Fruit fly (Drosophila melanogaster) whole organism, prepupa: ENCODE measurements around the gene Sfp79B.

ENCODE experiments used
- CG10631 ChIP-seq: fragments of 200-800 bp; sonication (Bioruptor generic); optimal IDR thresholded peaks from 2 replicates; lab custom pipeline; 2016; ENCODE audit warnings: missing biosample characterization, missing genetic modification characterization
- CG10669 ChIP-seq: fragments of 200-800 bp; sonication (Bioruptor generic); optimal IDR thresholded peaks from 3 replicates; lab custom pipeline; 2018; ENCODE audit warnings: missing biosample characterization, mild to moderate bottlenecking, missing genetic modification characterization, moderate library complexity
- CG11902 ChIP-seq: fragments of 200-800 bp; sonication (Bioruptor generic); optimal IDR thresholded peaks from 3 replicates; lab custom pipeline; 2016; ENCODE audit warnings: missing biosample characterization, missing genetic modification characterization
- CG15336 ChIP-seq: fragments of 200-800 bp; sonication (Bioruptor generic); IDR thresholded peaks from 2 replicates; pipeline ENCODE4 v1.3.6; 2022; ENCODE audit warnings: missing biosample characterization, missing genetic modification characterization
- CG1621 ChIP-seq: fragments of 200-800 bp; sonication (Bioruptor generic); optimal IDR thresholded peaks from 3 replicates; lab custom pipeline; 2018; ENCODE audit warnings: missing biosample characterization, mild to moderate bottlenecking, missing genetic modification characterization
- CG3032 ChIP-seq: fragments of 200-800 bp; optimal IDR thresholded peaks from 2 replicates; lab custom pipeline; 2019; ENCODE audit warnings: missing biosample characterization, mild to moderate bottlenecking, missing genetic modification characterization, moderate library complexity
- CG32006 ChIP-seq: fragments of 200-800 bp; sonication (Bioruptor generic); optimal IDR thresholded peaks from 3 replicates; lab custom pipeline; 2017; ENCODE audit warnings: missing biosample characterization, mild to moderate bottlenecking, missing genetic modification characterization
- CG3919 ChIP-seq: fragments of 200-800 bp; sonication (Bioruptor generic); optimal IDR thresholded peaks from 3 replicates; lab custom pipeline; 2016; ENCODE audit warnings: missing biosample characterization, missing genetic modification characterization
- CG4318 ChIP-seq: fragments of 200-800 bp; sonication (Bioruptor generic); optimal IDR thresholded peaks from 3 replicates; lab custom pipeline; 2017; ENCODE audit warnings: missing biosample characterization, mild to moderate bottlenecking, missing genetic modification characterization
- CG6276 ChIP-seq: fragments of 200-800 bp; sonication (Bioruptor generic); optimal IDR thresholded peaks from 2 replicates; lab custom pipeline; 2017; ENCODE audit warnings: missing biosample characterization, mild to moderate bottlenecking, missing genetic modification characterization
- CG6792 ChIP-seq: fragments of 200-800 bp; sonication (Bioruptor generic); optimal IDR thresholded peaks from 3 replicates; lab custom pipeline; 2016; ENCODE audit warnings: missing biosample characterization, missing genetic modification characterization
- CG6808 ChIP-seq: fragments of 200-800 bp; sonication (Bioruptor generic); optimal IDR thresholded peaks from 3 replicates; lab custom pipeline; 2017; ENCODE audit warnings: missing biosample characterization, missing genetic modification characterization, mild to moderate bottlenecking, moderate library complexity, missing genetic modification reagents
- CG6854 ChIP-seq: fragments of 200-800 bp; sonication (Bioruptor generic); optimal IDR thresholded peaks from 2 replicates; lab custom pipeline; 2017; ENCODE audit warnings: missing biosample characterization, mild to moderate bottlenecking, missing genetic modification characterization
- CG8119 ChIP-seq: fragments of 200-800 bp; sonication (Bioruptor generic); IDR thresholded peaks from 3 replicates; pipeline ENCODE4 v1.3.6; 2022; ENCODE audit warnings: missing biosample characterization, missing genetic modification characterization
- CG9139 ChIP-seq: fragments of 200-800 bp; sonication (Bioruptor generic); optimal IDR thresholded peaks from 3 replicates; lab custom pipeline; 2017; ENCODE audit warnings: missing biosample characterization, mild to moderate bottlenecking, missing genetic modification characterization
- Eip75B ChIP-seq: fragments of 200-800 bp; sonication (Bioruptor generic); optimal IDR thresholded peaks from 3 replicates; lab custom pipeline; 2016; ENCODE audit warnings: missing biosample characterization, missing genetic modification characterization
- Eip78C ChIP-seq: fragments of 200-800 bp; sonication (Bioruptor generic); peaks from one replicate; lab custom pipeline; 2016; ENCODE audit warnings: missing biosample characterization, missing genetic modification characterization
- Ets96B ChIP-seq: fragments of 200-800 bp; optimal IDR thresholded peaks from 2 replicates; lab custom pipeline; 2019; ENCODE audit warnings: missing biosample characterization, mild to moderate bottlenecking, missing genetic modification characterization, moderate library complexity
- Gug ChIP-seq: fragments of 200-800 bp; sonication (Bioruptor generic); IDR thresholded peaks from 2 replicates; pipeline ENCODE4 v1.3.6; 2022; ENCODE audit warnings: missing biosample characterization, missing genetic modification characterization
- Hr38 ChIP-seq: sonication (Bioruptor generic); optimal IDR thresholded peaks from 2 replicates; lab custom pipeline; 2016; ENCODE audit warnings: missing biosample characterization, missing genetic modification characterization
- Hr39 ChIP-seq: fragments of 200-800 bp; sonication (Bioruptor generic); optimal IDR thresholded peaks from 2 replicates; lab custom pipeline; 2016; ENCODE audit warnings: missing biosample characterization, missing genetic modification characterization
- Hr4 ChIP-seq: fragments of 200-800 bp; sonication (Bioruptor generic); optimal IDR thresholded peaks from 3 replicates; lab custom pipeline; 2016; ENCODE audit warnings: missing biosample characterization, missing genetic modification characterization
- OdsH ChIP-seq: fragments of 200-800 bp; sonication (Bioruptor generic); optimal IDR thresholded peaks from 3 replicates; lab custom pipeline; 2016; ENCODE audit warnings: missing biosample characterization, missing genetic modification characterization
- Sox14 ChIP-seq: fragments of 200-800 bp; sonication (Bioruptor generic); optimal IDR thresholded peaks from 3 replicates; lab custom pipeline; 2016; ENCODE audit warnings: missing biosample characterization, missing genetic modification characterization
- achi ChIP-seq: fragments of 200-800 bp; sonication (Bioruptor generic); optimal IDR thresholded peaks from 3 replicates; lab custom pipeline; 2016; ENCODE audit warnings: missing biosample characterization, missing genetic modification characterization
- acj6 ChIP-seq: fragments of 200-800 bp; sonication (Bioruptor generic); optimal IDR thresholded peaks from 3 replicates; lab custom pipeline; 2016; ENCODE audit warnings: missing biosample characterization, missing genetic modification characterization
- esn ChIP-seq: fragments of 200-800 bp; sonication (Bioruptor generic); optimal IDR thresholded peaks from 2 replicates; lab custom pipeline; 2016; ENCODE audit warnings: missing biosample characterization, mild to moderate bottlenecking, missing genetic modification characterization, moderate library complexity
- fd85E ChIP-seq: fragments of 200-800 bp; sonication (Bioruptor generic); optimal IDR thresholded peaks from 3 replicates; lab custom pipeline; 2016; ENCODE audit warnings: missing biosample characterization, missing genetic modification characterization
- fkh ChIP-seq: fragments of 200-800 bp; sonication (Bioruptor generic); optimal IDR thresholded peaks from 3 replicates; lab custom pipeline; 2017; ENCODE audit warnings: missing biosample characterization, mild to moderate bottlenecking, missing genetic modification characterization, moderate library complexity
- lz ChIP-seq: fragments of 200-800 bp; sonication (Bioruptor generic); optimal IDR thresholded peaks from 3 replicates; lab custom pipeline; 2016; ENCODE audit warnings: missing biosample characterization, missing genetic modification characterization
- net ChIP-seq: fragments of 200-800 bp; sonication (Bioruptor generic); optimal IDR thresholded peaks from 3 replicates; lab custom pipeline; 2016; ENCODE audit warnings: missing biosample characterization, missing genetic modification characterization
- pdm3 ChIP-seq: fragments of 200-800 bp; sonication (Bioruptor generic); optimal IDR thresholded peaks from 3 replicates; lab custom pipeline; 2016; ENCODE audit warnings: missing biosample characterization, missing genetic modification characterization
- topi ChIP-seq: fragments of 200-800 bp; sonication (Bioruptor generic); optimal IDR thresholded peaks from 3 replicates; lab custom pipeline; 2016; ENCODE audit warnings: missing biosample characterization, missing genetic modification characterization

Sfp79B gene

dm6 chr3L:22091339-22091738, 11.2 kb downstream of the Sfp79B start:
- TF ChIP-seq CG6854 (GFP tag; lab: Kevin White, UChicago): no peak
- TF ChIP-seq Hr4 (GFP tag; lab: Kevin White, UChicago): peak; percentile 33
- TF ChIP-seq CG32006 (GFP tag; lab: Kevin White, UChicago): peak; percentile 39
- TF ChIP-seq esn (GFP tag; lab: Kevin White, UChicago): no peak
- peak; percentile 51 for TF ChIP-seq Eip78C (GFP tag; lab: Kevin White, UChicago)
- peak; percentile 11 for TF ChIP-seq CG4318 (GFP tag; lab: Kevin White, UChicago)
- TF ChIP-seq achi (GFP tag; lab: Kevin White, UChicago): peak; percentile 7
- peak; percentile 9 for TF ChIP-seq net (GFP tag; lab: Kevin White, UChicago)
- peak; percentile 17 for TF ChIP-seq OdsH (GFP tag; lab: Kevin White, UChicago)

dm6 chr3L:22094308-22094866, 14.3 kb downstream of the Sfp79B start:
- no peak for TF ChIP-seq CG8119 (GFP tag; lab: Robert Waterston, UW)
- no peak for TF ChIP-seq fkh (GFP tag; lab: Kevin White, UChicago)
- no peak for TF ChIP-seq net (GFP tag; lab: Kevin White, UChicago)

dm6 chr3L:22106704-22107103, 26.6 kb downstream of the Sfp79B start:
- TF ChIP-seq CG11902 (GFP tag; lab: Kevin White, UChicago) (no peak), fd85E (no peak), Sox14 (GFP tag; lab: Kevin White, UChicago) (peak; percentile 20), Ets96B (tag; lab: Kevin White, UChicago) (peak; percentile 7), CG1621 (no peak), Gug (GFP tag; lab: Robert Waterston, UW) (peak; percentile 29; the same call in 1 of the 2 replicates), CG6792 (GFP tag; lab: Kevin White, UChicago) (no peak), CG8119 (GFP tag; lab: Robert Waterston, UW) (peak; percentile 51; the same call in 1 of the 3 replicates), acj6 (GFP tag; lab: Kevin White, UChicago) (peak; percentile 15), CG10631 (GFP tag; lab: Kevin White, UChicago) (peak; percentile 33), topi (peak; percentile 15), Eip78C (GFP tag; lab: Kevin White, UChicago) (peak; percentile 82), esn (GFP tag; lab: Kevin White, UChicago) (no peak), OdsH (GFP tag; lab: Kevin White, UChicago) (peak; percentile 10), CG4318 (GFP tag; lab: Kevin White, UChicago) (peak; percentile 58), Hr38 (GFP tag; lab: Kevin White, UChicago) (no peak), CG6276 (peak; percentile 52), CG3032 (tag; lab: Kevin White, UChicago) (peak; percentile 22), CG32006 (GFP tag; lab: Kevin White, UChicago) (peak; percentile 81), CG9139 (GFP tag; lab: Kevin White, UChicago) (no peak), achi (GFP tag; lab: Kevin White, UChicago) (peak; percentile 33), CG6808 (peak; percentile 8), CG3919 (GFP tag; lab: Kevin White, UChicago) (peak; percentile 1), CG15336 (GFP tag; lab: Robert Waterston, UW) (peak; percentile 54), pdm3 (GFP tag; lab: Kevin White, UChicago) (peak; percentile 7), Eip75B (GFP tag; lab: Kevin White, UChicago) (peak; percentile 18), Hr4 (GFP tag; lab: Kevin White, UChicago) (peak; percentile 62), CG10669 (GFP tag; lab: Kevin White, UChicago) (peak; percentile 24), lz (no peak)

- TF ChIP-seq Eip78C (GFP tag; lab: Kevin White, UChicago): peak; percentile 53
- TF ChIP-seq OdsH (GFP tag; lab: Kevin White, UChicago): no peak
- no peak for TF ChIP-seq pdm3 (GFP tag; lab: Kevin White, UChicago)
- TF ChIP-seq CG9139 (GFP tag; lab: Kevin White, UChicago): no peak
- no peak for TF ChIP-seq CG6808
- no peak for TF ChIP-seq CG4318 (GFP tag; lab: Kevin White, UChicago)
- no peak for TF ChIP-seq esn (GFP tag; lab: Kevin White, UChicago)
- no peak for TF ChIP-seq topi
- peak; percentile 7 for TF ChIP-seq CG32006 (GFP tag; lab: Kevin White, UChicago)
- TF ChIP-seq Hr39 (GFP tag; lab: Kevin White, UChicago): no peak
- TF ChIP-seq CG10669 (GFP tag; lab: Kevin White, UChicago): no peak
- TF ChIP-seq Gug (GFP tag; lab: Robert Waterston, UW): no peak
These were observed 29.8 kb downstream of the Sfp79B start for dm6 chr3L:22109903-22110302.
